Worm (Caenorhabditis elegans) whole organism, L4 larva: ENCODE data around the gene Y54G2A.28.

Experiments used
- F26F4.8 ChIP-seq: fragments of 200-800 bp; sonication (Bioruptor generic); conservative IDR thresholded peaks from 2 replicates; pipeline ENCODE4 v1.3.6; 2022; ENCODE audit warnings: missing genetic modification characterization, missing compliant biosample characterization
- F37D6.2 ChIP-seq: sonication (generic microtip); optimal IDR thresholded peaks from 2 replicates; lab custom pipeline; 2016; ENCODE audit warnings: mild to moderate bottlenecking, missing genetic modification characterization, missing compliant biosample characterization
- F44E2.7 ChIP-seq: fragments of 200-800 bp; sonication (Bioruptor generic); IDR thresholded peaks from 2 replicates; pipeline ENCODE4 v2.1.2; 2022; ENCODE audit warnings: missing genetic modification characterization, missing compliant biosample characterization
- Y75B8A.6 ChIP-seq: fragments of 200-800 bp; sonication (Bioruptor generic); IDR thresholded peaks from 2 replicates; pipeline ENCODE4 v1.3.6; 2022; ENCODE audit warnings: missing genetic modification reagents, missing genetic modification characterization, missing compliant biosample characterization
- aha-1 ChIP-seq: fragments of 150-350 bp; peaks from one replicate; lab custom pipeline; 2014; ENCODE audit warnings: missing biosample characterization, missing genetic modification characterization
- ama-1 ChIP-seq: fragments of 150-350 bp; optimal IDR thresholded peaks from 2 replicates; lab custom pipeline; 2014; ENCODE audit warnings: inconsistent platforms, mixed read lengths
- attf-4 ChIP-seq: sonication (generic microtip); optimal IDR thresholded peaks from 3 replicates; lab custom pipeline; 2017; ENCODE audit warnings: missing biosample characterization, missing genetic modification characterization
- ceh-28 ChIP-seq: fragments of 150-350 bp; optimal IDR thresholded peaks from 2 replicates; lab custom pipeline; 2014; ENCODE audit warnings: missing biosample characterization, missing genetic modification reagents, missing genetic modification characterization
- ceh-44 ChIP-seq: fragments of 200-800 bp; sonication (Bioruptor generic); IDR thresholded peaks from 2 replicates; pipeline ENCODE4 v1.3.6; 2022; ENCODE audit warnings: missing genetic modification reagents, missing genetic modification characterization, missing compliant biosample characterization
- ctbp-1 ChIP-seq: fragments of 200-800 bp; sonication (Bioruptor generic); IDR thresholded peaks from 2 replicates; pipeline ENCODE4 v1.3.6; 2022; ENCODE audit warnings: missing genetic modification reagents, missing genetic modification characterization, missing compliant biosample characterization
- daf-12 ChIP-seq: fragments of 150-350 bp; optimal IDR thresholded peaks from 2 replicates; lab custom pipeline; 2014; ENCODE audit warnings: missing biosample characterization, missing genetic modification reagents, missing genetic modification characterization
- daf-16 ChIP-seq, 3 experiments: sonication (generic microtip); optimal IDR thresholded peaks; 2 replicates each; lab custom pipeline; 2016 to 2017; ENCODE audit warnings: missing genetic modification characterization in 3 of 3, missing genetic modification reagents in 3 of 3, mild to moderate bottlenecking in 2 of 3, missing compliant biosample characterization in 2 of 3, missing biosample characterization in 1 of 3, moderate library complexity in 1 of 3
- dmd-9 ChIP-seq: fragments of 200-800 bp; sonication (Bioruptor generic); IDR thresholded peaks from 2 replicates; pipeline ENCODE4 v1.3.6; 2022; ENCODE audit warnings: missing genetic modification reagents, missing genetic modification characterization, missing compliant biosample characterization
- dpl-1 ChIP-seq: fragments of 150-350 bp; optimal IDR thresholded peaks from 2 replicates; lab custom pipeline; 2014; ENCODE audit warnings: missing biosample characterization, missing genetic modification reagents, missing genetic modification characterization
- gei-8 ChIP-seq: fragments of 200-800 bp; sonication (Bioruptor generic); optimal IDR thresholded peaks from 2 replicates; lab custom pipeline; 2018; ENCODE audit warnings: mild to moderate bottlenecking, missing genetic modification characterization, missing compliant biosample characterization
- hlh-30 ChIP-seq: sonication (generic microtip); optimal IDR thresholded peaks from 2 replicates; lab custom pipeline; 2017; ENCODE audit warnings: antibody characterized with exemption, mild to moderate bottlenecking, missing genetic modification characterization, missing compliant biosample characterization; ENCODE audit not compliant: insufficient read depth
- jun-1 ChIP-seq: fragments of 150-350 bp; optimal IDR thresholded peaks from 2 replicates; lab custom pipeline; 2014; ENCODE audit warnings: missing biosample characterization, missing genetic modification reagents, missing genetic modification characterization
- lim-7 ChIP-seq: fragments of 200-800 bp; sonication (Bioruptor generic); IDR thresholded peaks from 2 replicates; pipeline ENCODE4 v1.3.6; 2022; ENCODE audit warnings: missing genetic modification characterization, missing compliant biosample characterization
- lin-13 ChIP-seq: fragments of 150-350 bp; optimal IDR thresholded peaks from 2 replicates; lab custom pipeline; 2014; ENCODE audit warnings: missing biosample characterization, missing genetic modification reagents, missing genetic modification characterization
- lin-38 ChIP-seq: fragments of 200-800 bp; sonication (Bioruptor generic); IDR thresholded peaks from 2 replicates; pipeline ENCODE4 v1.3.6; 2022; ENCODE audit warnings: missing genetic modification reagents, missing genetic modification characterization, missing compliant biosample characterization
- madf-5 ChIP-seq, 2 experiments: fragments of 200-800 bp; sonication (Bioruptor generic); IDR thresholded peaks; 2 replicates each; pipeline ENCODE4 v1.3.6; 2022; ENCODE audit warnings: missing compliant biosample characterization in 2 of 2, missing genetic modification characterization in 2 of 2
- madf-9 ChIP-seq: fragments of 200-800 bp; sonication (Bioruptor generic); conservative IDR thresholded peaks from 2 replicates; pipeline ENCODE4 v1.3.6; 2022; ENCODE audit warnings: missing genetic modification reagents, missing genetic modification characterization, missing compliant biosample characterization
- mdt-29 ChIP-seq: fragments of 200-800 bp; sonication (Bioruptor generic); IDR thresholded peaks from 2 replicates; pipeline ENCODE4 v1.3.6; 2022; ENCODE audit warnings: missing genetic modification reagents, missing genetic modification characterization, missing compliant biosample characterization
- mep-1 ChIP-seq: fragments of 150-350 bp; sonication (generic microtip); optimal IDR thresholded peaks from 3 replicates; lab custom pipeline; 2014; ENCODE audit warnings: missing biosample characterization, missing genetic modification characterization
- mes-2 ChIP-seq: sonication (generic microtip); optimal IDR thresholded peaks from 2 replicates; lab custom pipeline; 2016; ENCODE audit warnings: missing genotype, mild to moderate bottlenecking, missing genetic modification characterization, missing compliant biosample characterization; ENCODE audit not compliant: poor library complexity, severe bottlenecking
- mxl-3 ChIP-seq: fragments of 200-800 bp; sonication (Bioruptor generic); optimal IDR thresholded peaks from 2 replicates; lab custom pipeline; 2018; ENCODE audit warnings: mild to moderate bottlenecking, missing genetic modification characterization, missing compliant biosample characterization
- nhr-10 ChIP-seq: fragments of 150-350 bp; optimal IDR thresholded peaks from 2 replicates; lab custom pipeline; 2014; ENCODE audit warnings: missing biosample characterization, missing genetic modification characterization
- nhr-11 ChIP-seq: fragments of 150-350 bp; optimal IDR thresholded peaks from 2 replicates; lab custom pipeline; 2014; ENCODE audit warnings: missing biosample characterization, missing genetic modification characterization
- nhr-111 ChIP-seq: fragments of 200-800 bp; sonication (Bioruptor generic); optimal IDR thresholded peaks from 2 replicates; lab custom pipeline; 2018; ENCODE audit warnings: mild to moderate bottlenecking, missing genetic modification characterization, missing compliant biosample characterization
- nhr-48 ChIP-seq: sonication (generic microtip); optimal IDR thresholded peaks from 2 replicates; lab custom pipeline; 2016; ENCODE audit warnings: mild to moderate bottlenecking, missing genetic modification characterization, missing compliant biosample characterization
- nhr-76 ChIP-seq: fragments of 150-350 bp; optimal IDR thresholded peaks from 2 replicates; lab custom pipeline; 2014; ENCODE audit warnings: missing biosample characterization, missing genetic modification characterization
- php-3 ChIP-seq: fragments of 200-800 bp; sonication (Bioruptor generic); IDR thresholded peaks from 2 replicates; pipeline ENCODE4 v1.3.6; 2022; ENCODE audit warnings: missing genetic modification reagents, missing genetic modification characterization, missing compliant biosample characterization
- saeg-2 ChIP-seq: fragments of 200-800 bp; sonication (Bioruptor generic); IDR thresholded peaks from 2 replicates; pipeline ENCODE4 v1.3.6; 2022; ENCODE audit warnings: missing genetic modification reagents, missing genetic modification characterization, missing compliant biosample characterization
- set-16 ChIP-seq: fragments of 200-800 bp; sonication (Bioruptor generic); IDR thresholded peaks from 2 replicates; pipeline ENCODE4 v1.3.6; 2022; ENCODE audit warnings: missing genetic modification reagents, missing genetic modification characterization, missing compliant biosample characterization
- spr-1 ChIP-seq: sonication (generic microtip); optimal IDR thresholded peaks from 2 replicates; lab custom pipeline; 2016; ENCODE audit warnings: mild to moderate bottlenecking, missing genetic modification characterization, missing compliant biosample characterization
- spr-3 ChIP-seq: fragments of 200-800 bp; sonication (Bioruptor generic); optimal IDR thresholded peaks from 2 replicates; lab custom pipeline; 2018; ENCODE audit warnings: mild to moderate bottlenecking, missing genetic modification characterization, missing compliant biosample characterization
- unc-39 ChIP-seq: sonication (generic microtip); optimal IDR thresholded peaks from 2 replicates; lab custom pipeline; 2017; ENCODE audit warnings: missing biosample characterization, missing genetic modification characterization
- zfp-2 ChIP-seq: sonication (generic microtip); optimal IDR thresholded peaks from 2 replicates; lab custom pipeline; 2016; ENCODE audit warnings: mild to moderate bottlenecking, missing genetic modification characterization, missing compliant biosample characterization
- zfp-3 ChIP-seq: fragments of 200-800 bp; sonication (Bioruptor generic); conservative IDR thresholded peaks from 2 replicates; pipeline ENCODE4 v1.3.6; 2022; ENCODE audit warnings: missing genetic modification reagents, missing genetic modification characterization, missing compliant biosample characterization
- ztf-11 ChIP-seq: fragments of 150-350 bp; optimal IDR thresholded peaks from 2 replicates; lab custom pipeline; 2014; ENCODE audit warnings: missing biosample characterization, missing genetic modification characterization
- ztf-7 ChIP-seq: fragments of 150-350 bp; optimal IDR thresholded peaks from 2 replicates; lab custom pipeline; 2014; ENCODE audit warnings: missing biosample characterization, missing genetic modification characterization

Y54G2A.28 gene

DNA sequence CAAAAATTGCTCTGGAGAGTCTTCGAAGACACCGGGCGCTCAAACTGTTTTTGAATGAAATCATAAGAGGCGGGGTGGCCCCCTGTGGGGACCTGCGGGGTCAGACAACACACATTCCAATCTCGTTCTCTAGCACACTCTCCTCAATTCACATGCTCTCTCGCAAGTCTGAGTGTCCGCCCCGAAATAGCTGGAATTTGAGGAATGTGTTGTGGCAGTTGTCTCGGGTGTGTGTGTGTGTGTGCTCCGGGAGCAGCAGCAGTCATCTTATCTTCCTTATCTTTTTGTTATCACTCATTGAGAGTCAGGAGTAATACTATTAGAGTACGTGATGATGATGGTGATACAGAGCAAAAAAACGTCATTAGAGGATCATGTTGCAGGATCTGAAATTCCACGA is 17.7 kb upstream of the Y54G2A.28 start (continued):
- TF ChIP-seq spr-3 (GFP tag; lab: Kevin White, UChicago) (no peak), mep-1 (tag; lab: Kevin White, UChicago) (no peak), set-16 (GFP tag; lab: Robert Waterston, UW) (peak; percentile 22; the same call in 1 of the 2 replicates), lin-38 (GFP tag; lab: Robert Waterston, UW) (no peak), madf-5 (GFP tag; IDR thresholded peaks at IDR 0.05; lab: Robert Waterston, UW) (no peak), nhr-76 (tag; lab: Kevin White, UChicago) (no peak), php-3 (GFP tag; lab: Robert Waterston, UW) (no peak), F37D6.2 (no peak), madf-9 (no peak), lin-13 (GFP tag; lab: Kevin White, UChicago) (no peak), attf-4 (tag; lab: Kevin White, UChicago) (no peak), ceh-44 (no peak), gei-8 (GFP tag; lab: Kevin White, UChicago) (no peak), daf-12 (tag; lab: Kevin White, UChicago) (no peak), jun-1 (tag; lab: Kevin White, UChicago) (no peak), lim-7 (GFP tag; lab: Robert Waterston, UW) (no peak), ztf-11 (tag; lab: Kevin White, UChicago) (no peak)

DNA sequence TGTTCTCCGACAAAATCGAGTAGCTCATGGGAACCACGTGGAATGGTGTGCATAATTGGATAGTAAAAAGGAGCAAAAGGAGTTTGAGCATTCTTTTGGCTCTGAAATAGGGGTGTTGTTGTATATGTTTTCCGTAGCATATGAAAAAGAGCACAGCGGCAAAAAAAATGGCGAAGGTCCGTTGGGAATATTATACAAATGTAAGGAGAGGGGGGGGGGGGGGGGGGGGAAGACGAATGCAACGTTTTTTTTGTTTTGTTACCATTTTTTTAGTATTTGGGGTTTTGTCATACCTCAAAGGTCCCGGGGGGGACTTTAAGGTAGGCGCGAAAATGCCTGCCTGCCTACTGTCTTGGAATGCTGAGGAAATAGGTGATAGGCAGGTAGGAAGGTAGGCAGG is 16.6 kb upstream of the Y54G2A.28 start, which contains the start of gene ndnf-1:
ndnf-1 (minus strand) TSS at position 101 of the 400 bp plus-strand sequence.
- TF ChIP-seq aha-1 (tag; lab: Kevin White, UChicago) (peak; percentile 27), dmd-9 (GFP tag; lab: Robert Waterston, UW) (no peak)

DNA sequence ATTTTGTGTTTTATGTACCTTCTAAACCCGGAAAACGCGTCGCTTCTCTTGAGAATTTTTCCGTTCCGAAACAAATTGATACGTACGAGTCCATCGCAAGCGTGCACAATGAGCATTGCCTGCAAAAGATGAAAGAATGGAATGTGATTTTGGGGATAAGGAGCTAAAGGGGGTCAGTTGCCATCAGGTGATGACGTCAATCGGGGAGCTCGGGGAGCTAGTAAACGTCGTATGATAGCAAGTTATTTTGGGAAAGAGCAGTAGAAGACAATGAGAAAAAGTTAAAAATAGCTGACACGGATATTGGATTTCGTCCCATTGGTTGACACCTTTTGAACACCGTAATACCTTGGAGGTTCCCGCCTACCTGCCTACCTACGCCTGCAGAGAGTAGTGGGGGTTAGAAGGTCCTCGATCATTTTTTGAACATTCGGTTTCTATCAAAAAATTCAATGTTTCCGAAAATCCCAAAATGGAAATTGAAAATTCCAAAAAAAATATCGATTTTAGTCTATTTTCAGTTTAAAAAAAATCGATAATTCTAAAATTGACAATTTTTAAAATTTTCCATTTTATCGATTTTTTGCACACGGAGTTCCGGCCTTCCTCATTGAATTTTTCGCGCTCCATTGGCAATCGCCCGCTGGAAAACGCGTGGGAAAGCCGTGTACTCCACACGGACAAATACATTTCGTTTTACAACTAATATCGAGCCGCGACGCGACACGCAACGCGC is 13.8 kb upstream of the Y54G2A.28 start:
- TF ChIP-seq mdt-29 (no peak), aha-1 (tag; lab: Kevin White, UChicago) (no peak), set-16 (GFP tag; lab: Robert Waterston, UW) (no peak), spr-1 (tag; lab: Kevin White, UChicago) (no peak), ceh-28 (tag; lab: Kevin White, UChicago) (peak; percentile 57), zfp-2 (tag; lab: Kevin White, UChicago) (no peak), dpl-1 (GFP tag; lab: Kevin White, UChicago) (no peak), nhr-11 (tag; lab: Kevin White, UChicago) (peak; percentile 20), spr-3 (GFP tag; lab: Kevin White, UChicago) (no peak), ctbp-1 (GFP tag; lab: Robert Waterston, UW) (no peak), nhr-10 (tag; lab: Kevin White, UChicago) (no peak), madf-9 (no peak), mes-2 (no peak), nhr-111 (GFP tag; lab: Kevin White, UChicago) (no peak), hlh-30 (peak; percentile 1), dmd-9 (GFP tag; lab: Robert Waterston, UW) (no peak), F44E2.7 (GFP tag; lab: Robert Waterston, UW) (no peak), daf-16 (GFP tag; optimal IDR thresholded peaks at IDR 0.05; lab: Kevin White, UChicago) (peak in 1 of 2 experiments; percentile 12), daf-16 (tag; optimal IDR thresholded peaks at IDR 0.05; lab: Kevin White, UChicago) (no peak), zfp-3 (GFP tag; lab: Robert Waterston, UW) (no peak), Y75B8A.6 (GFP tag; lab: Robert Waterston, UW) (no peak), lin-13 (GFP tag; lab: Kevin White, UChicago) (no peak), ama-1 (lab: Kevin White, UChicago) (no peak), mxl-3 (GFP tag; lab: Kevin White, UChicago) (no peak), unc-39 (tag; lab: Kevin White, UChicago) (no peak), ztf-7 (tag; lab: Kevin White, UChicago) (no peak), gei-8 (GFP tag; lab: Kevin White, UChicago) (no peak), nhr-48 (tag; lab: Kevin White, UChicago) (no peak), saeg-2 (GFP tag; lab: Robert Waterston, UW) (no peak), F26F4.8 (no peak), ceh-44 (no peak)
- TF ChIP-seq, all 104 proteins: peak for 4
